Worm (Caenorhabditis elegans) whole organism, young adult: Measurements from ENCODE around the gene set-19.

Experiments used
- B0035.1 ChIP-seq: sonication (generic microtip); optimal IDR thresholded peaks from 2 replicates; lab custom pipeline; 2016; ENCODE audit warnings: missing genetic modification characterization, mild to moderate bottlenecking, missing compliant biosample characterization, missing genotype, missing genetic modification reagents
- D2030.7 ChIP-seq: fragments of 200-800 bp; sonication (Bioruptor generic); IDR thresholded peaks from 2 replicates; pipeline ENCODE4 v1.3.6; 2022; ENCODE audit warnings: missing genetic modification reagents, missing genetic modification characterization, missing compliant biosample characterization
- F49E8.2 ChIP-seq: sonication (generic microtip); optimal IDR thresholded peaks from 3 replicates; lab custom pipeline; 2017; ENCODE audit warnings: missing genetic modification characterization, mild to moderate bottlenecking, missing compliant biosample characterization, antibody characterized with exemption, moderate library complexity; ENCODE audit not compliant: insufficient read depth
- F52B5.7 ChIP-seq: sonication (generic microtip); optimal IDR thresholded peaks from 2 replicates; lab custom pipeline; 2016; ENCODE audit warnings: mild to moderate bottlenecking, missing genetic modification characterization, missing compliant biosample characterization
- T07F8.4 ChIP-seq: sonication (generic microtip); optimal IDR thresholded peaks from 2 replicates; lab custom pipeline; 2016; ENCODE audit warnings: mild to moderate bottlenecking, missing genetic modification characterization, moderate library complexity, missing compliant biosample characterization
- T26A5.8 ChIP-seq: sonication (generic microtip); optimal IDR thresholded peaks from 2 replicates; lab custom pipeline; 2016; ENCODE audit warnings: missing genetic modification characterization, missing compliant biosample characterization
- akir-1 ChIP-seq: fragments of 200-800 bp; sonication (Bioruptor generic); optimal IDR thresholded peaks from 2 replicates; lab custom pipeline; 2018; ENCODE audit warnings: mild to moderate bottlenecking, missing genetic modification characterization, moderate library complexity, missing compliant biosample characterization
- aptf-3 ChIP-seq: fragments of 200-800 bp; sonication (Bioruptor generic); IDR thresholded peaks from 2 replicates; pipeline ENCODE4 v1.3.6; 2022; ENCODE audit warnings: missing genetic modification characterization, missing compliant biosample characterization
- ceh-27 ChIP-seq: fragments of 200-800 bp; sonication (Bioruptor generic); optimal IDR thresholded peaks from 2 replicates; lab custom pipeline; 2018; ENCODE audit warnings: mild to moderate bottlenecking, missing genetic modification characterization, moderate library complexity, missing compliant biosample characterization
- ceh-58 ChIP-seq: fragments of 200-800 bp; sonication (Bioruptor generic); IDR thresholded peaks from 2 replicates; pipeline ENCODE4 v1.3.6; 2022; ENCODE audit warnings: missing genetic modification characterization, missing compliant biosample characterization
- chd-7 ChIP-seq: sonication (generic microtip); optimal IDR thresholded peaks from 2 replicates; lab custom pipeline; 2016; ENCODE audit warnings: mild to moderate bottlenecking, missing genetic modification characterization, moderate library complexity, missing compliant biosample characterization
- egrh-3 ChIP-seq: fragments of 200-800 bp; sonication (Bioruptor generic); IDR thresholded peaks from 2 replicates; pipeline ENCODE4 v1.3.6; 2022; ENCODE audit warnings: missing genetic modification reagents, missing genetic modification characterization, missing compliant biosample characterization
- hlh-26 ChIP-seq: fragments of 200-800 bp; sonication (Bioruptor generic); conservative IDR thresholded peaks from 2 replicates; pipeline ENCODE4 v1.3.6; 2022; ENCODE audit warnings: missing genetic modification reagents, missing genetic modification characterization, missing compliant biosample characterization
- hmg-20 ChIP-seq: fragments of 200-800 bp; sonication (Bioruptor generic); IDR thresholded peaks from 2 replicates; pipeline ENCODE4 v1.3.6; 2022; ENCODE audit warnings: missing genetic modification reagents, missing genetic modification characterization, missing compliant biosample characterization
- hsf-1 ChIP-seq: fragments of 200-800 bp; sonication (Bioruptor generic); IDR thresholded peaks from 2 replicates; pipeline ENCODE4 v1.3.6; 2022; ENCODE audit warnings: missing genetic modification reagents, missing genetic modification characterization, missing compliant biosample characterization
- let-607 ChIP-seq, 2 experiments: fragments of 200-800 bp in 1 of 2; sonication (Bioruptor generic) in 1 of 2; sonication (generic microtip) in 1 of 2; optimal IDR thresholded peaks; 2 replicates each; lab custom pipeline; 2016 to 2018; ENCODE audit warnings: mild to moderate bottlenecking in 2 of 2, missing compliant biosample characterization in 2 of 2, missing genetic modification characterization in 2 of 2, moderate library complexity in 2 of 2, missing genotype in 1 of 2
- lir-1 ChIP-seq: fragments of 200-800 bp; sonication (Bioruptor generic); conservative IDR thresholded peaks from 2 replicates; pipeline ENCODE4 v1.3.6; 2022; ENCODE audit warnings: missing genetic modification reagents, missing genetic modification characterization, missing compliant biosample characterization
- madf-8 ChIP-seq: fragments of 200-800 bp; sonication (Bioruptor generic); conservative IDR thresholded peaks from 2 replicates; pipeline ENCODE4 v1.3.6; 2022; ENCODE audit warnings: missing genetic modification reagents, missing genetic modification characterization, missing compliant biosample characterization
- nfya-1 ChIP-seq: sonication (generic microtip); optimal IDR thresholded peaks from 2 replicates; lab custom pipeline; 2017; ENCODE audit warnings: antibody characterized with exemption, missing compliant biosample characterization, missing genetic modification characterization, borderline replicate concordance; ENCODE audit not compliant: insufficient read depth
- nhr-179 ChIP-seq: sonication (generic microtip); optimal IDR thresholded peaks from 2 replicates; lab custom pipeline; 2016; ENCODE audit warnings: mild to moderate bottlenecking, missing genetic modification characterization, missing compliant biosample characterization
- nhr-27 ChIP-seq: fragments of 200-800 bp; sonication (Bioruptor generic); optimal IDR thresholded peaks from 2 replicates; lab custom pipeline; 2018; ENCODE audit warnings: mild to moderate bottlenecking, missing genetic modification characterization, moderate library complexity, missing compliant biosample characterization
- nhr-80 ChIP-seq: sonication (generic microtip); optimal IDR thresholded peaks from 2 replicates; lab custom pipeline; 2016; ENCODE audit warnings: missing genetic modification characterization, missing compliant biosample characterization
- repo-1 ChIP-seq: sonication (generic microtip); optimal IDR thresholded peaks from 2 replicates; lab custom pipeline; 2017; ENCODE audit warnings: mild to moderate bottlenecking, missing genetic modification characterization, missing compliant biosample characterization
- rpc-1 ChIP-seq, 2 experiments: fragments of 150-350 bp in 1 of 2; sonication (generic microtip) in 1 of 2; optimal IDR thresholded peaks; 2 replicates each; lab custom pipeline; 2014 to 2018; ENCODE audit warnings: missing biosample characterization in 1 of 2, missing genetic modification characterization in 1 of 2, missing genetic modification reagents in 1 of 2, missing genotype in 1 of 2
- snpc-1.1 ChIP-seq: sonication (generic microtip); optimal IDR thresholded peaks from 2 replicates; lab custom pipeline; 2017; ENCODE audit warnings: missing genetic modification characterization, mild to moderate bottlenecking, missing compliant biosample characterization, antibody characterized with exemption, moderate library complexity, missing genotype, missing genetic modification reagents; ENCODE audit not compliant: insufficient read depth
- snpc-3.4 ChIP-seq: sonication (generic microtip); optimal IDR thresholded peaks from 2 replicates; lab custom pipeline; 2017; ENCODE audit warnings: missing genetic modification characterization, mild to moderate bottlenecking, missing compliant biosample characterization, antibody characterized with exemption, moderate library complexity, missing genotype, missing genetic modification reagents
- snpc-4 ChIP-seq, 5 experiments: fragments of 150-350 bp in 1 of 5; sonication (generic microtip) in 4 of 5; optimal IDR thresholded peaks; 2 replicates each; lab custom pipeline; 2014 to 2018; ENCODE audit warnings: missing genetic modification characterization in 5 of 5, missing biosample characterization in 3 of 5, antibody characterized with exemption in 2 of 5, mild to moderate bottlenecking in 2 of 5, missing compliant biosample characterization in 2 of 5, missing genotype in 2 of 5, moderate library complexity in 2 of 5, missing genetic modification reagents in 1 of 5
- somi-1 ChIP-seq: fragments of 200-800 bp; sonication (Bioruptor generic); optimal IDR thresholded peaks from 2 replicates; lab custom pipeline; 2018; ENCODE audit warnings: mild to moderate bottlenecking, missing genetic modification characterization, missing compliant biosample characterization
- sptf-2 ChIP-seq: fragments of 200-800 bp; sonication (Bioruptor generic); optimal IDR thresholded peaks from 2 replicates; lab custom pipeline; 2018; ENCODE audit warnings: mild to moderate bottlenecking, missing genetic modification characterization, missing compliant biosample characterization
- tbx-9 ChIP-seq: sonication (generic microtip); optimal IDR thresholded peaks from 2 replicates; lab custom pipeline; 2016; ENCODE audit warnings: borderline replicate concordance, missing genetic modification characterization, inconsistent platforms, missing compliant biosample characterization
- unc-62 ChIP-seq: fragments of 150-350 bp; optimal IDR thresholded peaks from 2 replicates; lab custom pipeline; 2014; ENCODE audit warnings: missing biosample characterization, missing genetic modification reagents, missing genetic modification characterization
- zfh-2 ChIP-seq: fragments of 200-800 bp; sonication (Bioruptor generic); conservative IDR thresholded peaks from 2 replicates; pipeline ENCODE4 v1.3.6; 2022; ENCODE audit warnings: missing genetic modification reagents, missing genetic modification characterization, missing compliant biosample characterization
- ztf-26 ChIP-seq: sonication (generic microtip); optimal IDR thresholded peaks from 2 replicates; lab custom pipeline; 2017; ENCODE audit warnings: missing genetic modification characterization, missing compliant biosample characterization
- ztf-3 ChIP-seq: fragments of 200-800 bp; sonication (Bioruptor generic); optimal IDR thresholded peaks from 2 replicates; lab custom pipeline; 2018; ENCODE audit warnings: mild to moderate bottlenecking, missing genetic modification characterization, missing compliant biosample characterization
- ztf-6 ChIP-seq: fragments of 200-800 bp; sonication (Bioruptor generic); IDR thresholded peaks from 2 replicates; pipeline ENCODE4 v1.3.6; 2022; ENCODE audit warnings: missing genetic modification reagents, missing genetic modification characterization, missing compliant biosample characterization

Gene set-19

DNA sequence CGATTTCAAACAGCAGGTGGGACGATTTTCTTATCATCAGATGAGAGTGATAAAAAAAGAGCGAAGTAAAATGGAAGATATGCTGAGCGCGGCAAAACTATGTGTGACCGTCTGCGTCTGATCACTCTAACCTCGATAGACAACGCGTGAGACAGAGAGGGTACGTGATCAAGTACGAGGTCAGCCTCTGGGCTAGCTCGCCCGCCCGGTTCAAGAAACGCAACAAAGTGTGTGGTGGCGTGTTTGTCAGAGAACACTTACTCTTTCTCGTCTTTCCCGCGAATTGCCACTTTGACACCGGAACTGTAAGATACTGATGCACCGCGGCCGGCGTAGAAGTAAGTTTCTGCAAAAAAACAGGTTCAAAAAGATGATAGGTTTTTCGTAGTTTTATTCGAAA, 16.2 kb upstream of the set-19 start (continued):
- no peak for TF ChIP-seq T26A5.8 (tag; lab: Kevin White, UChicago)
- no peak for TF ChIP-seq nfya-1 (tag; lab: Kevin White, UChicago)
- TF ChIP-seq ztf-26 (tag; lab: Kevin White, UChicago): no peak
- TF ChIP-seq madf-8 (GFP tag; lab: Robert Waterston, UW): no peak
- no peak for TF ChIP-seq rpc-1 (optimal IDR thresholded peaks at IDR 0.05; lab: Kevin White, UChicago)
- TF ChIP-seq rpc-1 (tag; optimal IDR thresholded peaks at IDR 0.05; lab: Kevin White, UChicago): no peak
- TF ChIP-seq F49E8.2 (tag; lab: Kevin White, UChicago): no peak
- no peak for TF ChIP-seq snpc-1.1
- no peak for TF ChIP-seq D2030.7
- no peak for TF ChIP-seq lir-1 (GFP tag; lab: Robert Waterston, UW)
- no peak for TF ChIP-seq tbx-9 (tag; lab: Kevin White, UChicago)
- TF ChIP-seq nhr-179 (tag; lab: Kevin White, UChicago): no peak
- TF ChIP-seq aptf-3 (GFP tag; lab: Robert Waterston, UW): no peak
- TF ChIP-seq ztf-6 (GFP tag; lab: Robert Waterston, UW): no peak
- no peak for TF ChIP-seq akir-1 (GFP tag; lab: Kevin White, UChicago)
- no peak for TF ChIP-seq snpc-3.4 (tag; lab: Kevin White, UChicago)
- TF ChIP-seq unc-62: no peak
- TF ChIP-seq chd-7: peak; percentile 18
- TF ChIP-seq snpc-4 (GFP tag; optimal IDR thresholded peaks at IDR 0.05; lab: Kevin White, UChicago): no peak
- no peak for TF ChIP-seq snpc-4 (tag; optimal IDR thresholded peaks at IDR 0.05; lab: Kevin White, UChicago)
- no peak for TF ChIP-seq B0035.1 (tag; lab: Kevin White, UChicago)
- TF ChIP-seq F52B5.7 (tag; lab: Kevin White, UChicago): no peak
- peak; percentile 34 for TF ChIP-seq somi-1 (GFP tag; lab: Kevin White, UChicago)
- TF ChIP-seq ceh-27 (GFP tag; lab: Kevin White, UChicago): no peak
- TF ChIP-seq zfh-2 (GFP tag; lab: Robert Waterston, UW): peak; percentile 64
- TF ChIP-seq hlh-26 (GFP tag; lab: Robert Waterston, UW): no peak
- TF ChIP-seq let-607 (tag; optimal IDR thresholded peaks at IDR 0.05; lab: Kevin White, UChicago): peak in 1 of 2 experiments; percentile 26
- no peak for TF ChIP-seq nhr-27 (tag; lab: Kevin White, UChicago)

DNA sequence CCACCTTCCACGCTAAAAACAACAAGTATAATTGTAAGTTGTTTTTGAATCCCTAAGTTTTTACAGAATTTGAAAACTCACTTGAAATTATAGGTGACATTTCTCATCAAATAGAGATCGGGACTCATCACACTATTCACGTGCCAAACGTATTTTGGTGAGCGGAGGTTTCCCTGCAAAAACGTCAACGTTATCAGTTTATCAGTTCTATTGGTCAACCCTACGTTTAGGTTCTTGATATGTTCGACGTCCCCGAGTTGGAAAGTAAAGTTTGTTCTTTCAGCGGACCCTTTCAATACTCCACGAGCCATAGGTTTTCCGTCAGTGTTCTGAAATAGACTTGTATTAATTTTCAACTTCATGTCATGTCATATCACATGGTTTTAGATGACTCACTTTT, 15.4 kb upstream of the set-19 start:
- no peak for TF ChIP-seq ztf-3 (GFP tag; lab: Kevin White, UChicago)
- TF ChIP-seq hlh-26 (GFP tag; lab: Robert Waterston, UW): no peak
- TF ChIP-seq nhr-80 (tag; lab: Kevin White, UChicago): peak; percentile 24
- TF ChIP-seq hsf-1 (GFP tag; lab: Robert Waterston, UW): no peak
- TF ChIP-seq ceh-58 (GFP tag; lab: Robert Waterston, UW): no peak
- TF ChIP-seq unc-62: peak; percentile 54
- no peak for TF ChIP-seq hmg-20 (GFP tag; lab: Robert Waterston, UW)
- no peak for TF ChIP-seq T07F8.4 (tag; lab: Kevin White, UChicago)
- no peak for TF ChIP-seq sptf-2
- TF ChIP-seq repo-1 (tag; lab: Kevin White, UChicago): no peak
- TF ChIP-seq T26A5.8 (tag; lab: Kevin White, UChicago): no peak
- no peak for TF ChIP-seq egrh-3 (GFP tag; lab: Robert Waterston, UW)
